Fruit fly (Drosophila melanogaster): ENCODE results near the gene alpha-Man-Ic.

DNA sequence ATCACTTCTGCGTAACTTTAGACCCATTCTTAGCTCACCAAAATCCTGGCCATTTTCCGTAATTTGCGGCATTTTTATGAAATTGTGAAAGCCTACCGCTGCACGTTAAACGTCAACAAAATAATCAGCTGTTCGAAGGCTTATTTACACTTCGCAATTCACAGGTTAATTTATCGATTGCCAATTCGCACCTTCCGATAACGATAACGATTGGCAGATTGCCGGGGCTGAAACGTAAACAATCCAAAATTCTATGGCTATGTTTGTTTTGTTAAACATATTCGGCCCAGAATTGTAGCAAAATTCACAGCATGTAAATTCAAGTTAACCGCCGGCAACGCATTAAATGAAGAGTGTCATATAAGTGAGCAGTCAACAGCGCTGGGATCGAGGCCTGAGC, 5.6 kb upstream of the alpha-Man-Ic start, which contains the start of the genes eIF2Balpha and Vps13B:
- TF ChIP-seq CTCF (optimal IDR thresholded peaks at IDR 0.05) (no peak), CG8478 (optimal IDR thresholded peaks at IDR 0.05) (no peak)

All from S2 (cell line).